Fruit fly (Drosophila melanogaster) whole organism: Measurements from ENCODE around the gene Syx7.

Source experiments
- Dll ChIP-seq: fragments of >200 bp; optimal IDR thresholded peaks from 2 replicates; lab custom pipeline; 2017
- pan ChIP-seq: fragments of >200 bp; optimal IDR thresholded peaks from 2 replicates; lab custom pipeline; 2017

DNA sequence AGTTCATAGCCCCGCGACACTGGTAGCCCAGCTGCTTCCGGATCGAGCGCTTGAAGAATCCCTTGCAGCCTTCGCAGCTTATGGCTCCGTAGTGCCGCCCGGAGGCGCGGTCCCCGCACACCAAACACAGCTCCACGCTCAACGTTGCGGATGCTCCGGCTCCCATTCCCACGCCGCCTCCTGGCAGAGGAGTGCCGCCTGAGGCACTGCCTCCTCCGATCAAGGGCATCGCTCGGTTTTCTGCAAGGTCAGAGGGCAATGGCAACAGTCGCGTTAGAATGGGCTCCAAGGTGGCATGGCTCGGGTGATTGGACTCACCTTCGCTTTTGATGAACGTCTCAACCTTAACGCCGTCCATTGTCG lies 50.8 kb downstream of the Syx7 start:
- TF ChIP-seq pan (no peak), Dll (no peak)
